Worm (Caenorhabditis elegans): ENCODE results near the gene C45G9.10.

The C45G9.10 gene

ce11 chrIII:5106893-5107471, 45.3 kb upstream of the C45G9.10 start, which contains the start of gene dpy-17:
TSS of gene dpy-17 (plus strand) at chrIII:5107330.
- peak; percentile 82 for TF ChIP-seq ama-1 (optimal IDR thresholded peaks at IDR 0.05)
- TF ChIP-seq fkh-10 (GFP tag; optimal IDR thresholded peaks at IDR 0.05), result no peak
- TF ChIP-seq Y22D7AL.16 (tag; optimal IDR thresholded peaks at IDR 0.05), result no peak
- TF ChIP-seq ztf-16 (tag; optimal IDR thresholded peaks at IDR 0.05), result no peak
- no peak for TF ChIP-seq K09A11.1 (tag; optimal IDR thresholded peaks at IDR 0.05; ENCODE audit: insufficient read depth)
- no peak for TF ChIP-seq elt-4 (tag; optimal IDR thresholded peaks at IDR 0.05)
- no peak for TF ChIP-seq sox-2 (GFP tag; IDR thresholded peaks at IDR 0.05)
- no peak for TF ChIP-seq C08G9.2 (tag; optimal IDR thresholded peaks at IDR 0.05)
- TF ChIP-seq C38D4.7 (GFP tag; optimal IDR thresholded peaks at IDR 0.05), result no peak
- no peak for TF ChIP-seq sox-4 (tag; optimal IDR thresholded peaks at IDR 0.05)
- no peak for TF ChIP-seq ahr-1 (tag; optimal IDR thresholded peaks at IDR 0.05)
- TF ChIP-seq hlh-15 (tag; optimal IDR thresholded peaks at IDR 0.05), result no peak
- no peak for TF ChIP-seq hlh-13 (GFP tag; optimal IDR thresholded peaks at IDR 0.05)
- peak; percentile 1 for TF ChIP-seq nfya-1 (tag; optimal IDR thresholded peaks at IDR 0.05)
- no peak for TF ChIP-seq che-1 (tag; optimal IDR thresholded peaks at IDR 0.05)
- TF ChIP-seq pros-1 (tag; optimal IDR thresholded peaks at IDR 0.05), result no peak
- no peak for TF ChIP-seq zip-5 (tag; optimal IDR thresholded peaks at IDR 0.05)

DNA sequence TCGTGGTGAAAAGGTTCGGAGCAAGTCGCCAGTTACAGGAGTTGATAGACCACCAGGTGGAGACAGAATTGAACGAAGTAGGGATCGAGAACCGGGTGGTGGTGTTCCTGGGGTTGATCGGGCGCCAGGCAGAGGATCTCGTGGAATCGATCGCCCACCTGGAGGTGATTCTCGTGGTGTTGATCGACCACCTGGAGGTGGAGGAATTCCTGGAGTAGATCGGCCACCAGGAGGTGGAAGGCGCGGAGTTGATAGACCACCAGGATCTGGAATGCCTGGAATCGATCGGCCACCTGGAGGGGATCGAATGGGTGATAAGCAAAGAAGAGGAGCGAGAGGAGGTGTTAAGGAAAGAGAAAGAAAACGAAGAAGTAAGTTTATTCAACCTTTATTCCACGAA, 43.8 kb upstream of the C45G9.10 start:
- TF ChIP-seq madf-2 (tag; optimal IDR thresholded peaks at IDR 0.05), result no peak
- no peak for TF ChIP-seq che-1 (tag; optimal IDR thresholded peaks at IDR 0.05)
- TF ChIP-seq ztf-16 (tag; optimal IDR thresholded peaks at IDR 0.05), result no peak
- TF ChIP-seq unc-42 (tag; optimal IDR thresholded peaks at IDR 0.05), result no peak
- TF ChIP-seq tbx-7 (tag; optimal IDR thresholded peaks at IDR 0.05), result no peak

- TF ChIP-seq pax-1 (tag; optimal IDR thresholded peaks at IDR 0.05), result no peak
- TF ChIP-seq elt-2 (tag; optimal IDR thresholded peaks at IDR 0.05), result peak; percentile 31
- no peak for TF ChIP-seq mec-3 (tag; optimal IDR thresholded peaks at IDR 0.05; ENCODE audit: borderline replicate concordance)
- no peak for TF ChIP-seq F13H6.1 (tag; optimal IDR thresholded peaks at IDR 0.05)
- TF ChIP-seq ets-4 (tag; optimal IDR thresholded peaks at IDR 0.05), result peak; percentile 77
- TF ChIP-seq ama-1 (optimal IDR thresholded peaks at IDR 0.05), result no peak
- no peak for TF ChIP-seq ztf-16 (tag; optimal IDR thresholded peaks at IDR 0.05)
- no peak for TF ChIP-seq K09A11.1 (tag; optimal IDR thresholded peaks at IDR 0.05; ENCODE audit: insufficient read depth)
- no peak for TF ChIP-seq madf-2 (tag; optimal IDR thresholded peaks at IDR 0.05)
- peak; percentile 15 for TF ChIP-seq ceh-19 (GFP tag; optimal IDR thresholded peaks at IDR 0.05)
- TF ChIP-seq ceh-31 (tag; optimal IDR thresholded peaks at IDR 0.05), result peak; percentile 76
- no peak for TF ChIP-seq ahr-1 (tag; optimal IDR thresholded peaks at IDR 0.05)
- TF ChIP-seq pat-9 (tag; optimal IDR thresholded peaks at IDR 0.05), result no peak
- TF ChIP-seq lin-11 (tag; optimal IDR thresholded peaks at IDR 0.05), result no peak
- no peak for TF ChIP-seq ceh-6 (GFP tag; optimal IDR thresholded peaks at IDR 0.05)
- peak; percentile 37 for TF ChIP-seq tbx-2 (tag; optimal IDR thresholded peaks at IDR 0.05)
- TF ChIP-seq fax-1 (tag; optimal IDR thresholded peaks at IDR 0.05), result peak; percentile 4
- TF ChIP-seq nfya-1 (tag; optimal IDR thresholded peaks at IDR 0.05), result peak; percentile 1
- no peak for TF ChIP-seq ceh-9 (tag; optimal IDR thresholded peaks at IDR 0.05)
- no peak for TF ChIP-seq Y22D7AL.16 (tag; optimal IDR thresholded peaks at IDR 0.05)
- TF ChIP-seq hlh-13 (GFP tag; optimal IDR thresholded peaks at IDR 0.05), result no peak
- no peak for TF ChIP-seq ref-2 (tag; optimal IDR thresholded peaks at IDR 0.05)
- no peak for TF ChIP-seq hlh-15 (tag; optimal IDR thresholded peaks at IDR 0.05)
- peak; percentile 12 for TF ChIP-seq unc-42 (tag; optimal IDR thresholded peaks at IDR 0.05)
- TF ChIP-seq zip-5 (tag; optimal IDR thresholded peaks at IDR 0.05), result peak; percentile 19
- no peak for TF ChIP-seq pros-1 (tag; optimal IDR thresholded peaks at IDR 0.05)
- TF ChIP-seq dmd-4 (tag; optimal IDR thresholded peaks at IDR 0.05; ENCODE audit: borderline replicate concordance), result no peak
- TF ChIP-seq pha-2 (tag; optimal IDR thresholded peaks at IDR 0.05), result peak; percentile 2
- TF ChIP-seq ceh-18 (tag; optimal IDR thresholded peaks at IDR 0.05), result no peak
- no peak for TF ChIP-seq pqm-1 (tag; optimal IDR thresholded peaks at IDR 0.05)
- TF ChIP-seq ceh-34 (tag; optimal IDR thresholded peaks at IDR 0.05), result no peak
- peak; percentile 45 for TF ChIP-seq ceh-2 (tag; optimal IDR thresholded peaks at IDR 0.05)
- TF ChIP-seq nhr-11 (tag; optimal IDR thresholded peaks at IDR 0.05), result no peak
- no peak for TF ChIP-seq C38D4.7 (GFP tag; optimal IDR thresholded peaks at IDR 0.05)
- TF ChIP-seq ceh-48 (tag; optimal IDR thresholded peaks at IDR 0.05), result peak; percentile 71
- peak; percentile 6 for TF ChIP-seq hlh-8 (tag; optimal IDR thresholded peaks at IDR 0.05)
- TF ChIP-seq sox-2 (GFP tag; IDR thresholded peaks at IDR 0.05), result no peak
Measured at ce11 chrIII:5102616-5103015, 40.9 kb upstream of the C45G9.10 start, which contains the start of gene F54D8.6. TSS of gene F54D8.6 (plus strand) at chrIII:5102985.

Data from whole organism, late embryonic.